Worm (Caenorhabditis elegans): ENCODE measurements around the gene atic-1.

The atic-1 gene

DNA sequence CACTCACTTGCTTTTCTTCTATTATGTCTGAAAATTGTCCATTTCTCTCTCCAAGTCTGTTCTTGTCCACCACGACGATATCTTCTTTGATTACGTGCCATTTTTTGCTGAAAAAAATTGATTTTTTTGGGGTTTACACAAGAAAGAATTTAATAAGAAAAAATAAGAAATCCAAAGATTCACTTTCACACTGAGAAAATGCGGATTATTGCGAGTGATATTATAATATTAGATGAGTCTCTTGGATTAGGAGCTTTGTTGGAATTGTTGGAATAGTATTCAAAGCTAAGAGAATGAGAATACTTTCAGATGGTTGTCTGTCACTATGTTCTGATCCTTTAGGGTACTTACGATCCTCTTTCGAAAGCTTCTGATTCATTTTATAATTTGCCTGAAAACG lies 57.0 kb downstream of the atic-1 start, which contains the start of gene F20D12.7:
Gene F20D12.7 (minus strand): TSS at position 101 of the 400 bp plus-strand sequence.
- TF ChIP-seq mdl-1 (tag; optimal IDR thresholded peaks at IDR 0.05) (no peak), dsc-1 (tag; optimal IDR thresholded peaks at IDR 0.05) (peak; percentile 67), nhr-28 (tag; optimal IDR thresholded peaks at IDR 0.05) (no peak), mep-1 (tag; optimal IDR thresholded peaks at IDR 0.05) (no peak)

DNA sequence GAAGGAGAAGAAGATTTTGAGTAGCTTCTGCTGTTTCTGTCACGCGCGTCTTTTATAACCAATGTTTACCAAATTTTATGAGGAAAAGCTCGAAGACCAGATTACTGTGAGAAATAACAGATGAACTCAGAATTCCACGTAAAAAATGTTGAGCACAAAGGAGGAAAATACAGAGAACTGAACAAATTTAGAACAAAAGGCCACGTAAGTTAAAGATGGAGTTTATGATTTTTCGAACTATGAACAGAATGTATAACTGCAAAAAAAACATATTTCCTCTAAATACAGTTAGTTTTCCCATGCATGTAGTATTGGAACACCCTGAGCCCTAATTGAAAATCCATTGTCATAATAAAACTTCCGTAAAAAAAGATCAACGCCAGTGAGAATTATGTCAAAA lies 59.1 kb downstream of the atic-1 start, which contains the start of gene exc-9:
Gene exc-9 (minus strand): TSS at position 101 of the 400 bp plus-strand sequence.
- TF ChIP-seq elt-2 (tag; optimal IDR thresholded peaks at IDR 0.05) (no peak), dsc-1 (tag; optimal IDR thresholded peaks at IDR 0.05) (no peak), fkh-10 (GFP tag; optimal IDR thresholded peaks at IDR 0.05) (no peak), efl-1 (optimal IDR thresholded peaks at IDR 0.05) (no peak), efl-1 (GFP tag; optimal IDR thresholded peaks at IDR 0.05 in 1 of 2) (peak in 1 of 2 experiments; percentile 61), lin-13 (GFP tag; optimal IDR thresholded peaks at IDR 0.05) (no peak), mdl-1 (tag; optimal IDR thresholded peaks at IDR 0.05) (no peak), zip-4 (GFP tag; optimal IDR thresholded peaks at IDR 0.05) (no peak)

DNA sequence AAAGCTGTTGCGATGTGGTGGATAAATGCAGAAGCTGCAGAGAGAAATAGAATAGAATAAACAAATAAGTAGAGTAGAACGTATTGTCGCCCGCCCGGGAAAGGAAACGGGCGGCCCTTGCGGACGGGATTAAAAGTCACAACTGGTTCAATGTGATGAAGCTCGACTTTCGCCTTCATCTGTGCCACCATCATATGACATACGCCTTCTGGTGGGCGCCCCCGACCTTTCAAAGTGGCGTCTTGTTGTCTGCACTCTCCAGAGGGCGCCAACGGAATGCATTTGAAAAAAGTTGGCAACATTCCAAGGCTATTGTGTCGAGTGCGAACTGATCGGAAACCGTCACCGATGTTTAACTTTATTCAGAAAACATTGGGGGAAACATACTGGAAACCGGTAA lies 61.4 kb downstream of the atic-1 start:
- TF ChIP-seq pax-3 (tag; optimal IDR thresholded peaks at IDR 0.05) (no peak), lsy-2 (tag; optimal IDR thresholded peaks at IDR 0.05) (peak in 1 of 2 experiments; percentile 27), nhr-71 (tag; optimal IDR thresholded peaks at IDR 0.05) (peak; percentile 13), ceh-63 (GFP tag; optimal IDR thresholded peaks at IDR 0.05) (no peak), nhr-237 (tag; optimal IDR thresholded peaks at IDR 0.05) (no peak), blmp-1 (tag; optimal IDR thresholded peaks at IDR 0.05) (peak; percentile 75), lin-35 (GFP tag; optimal IDR thresholded peaks at IDR 0.05) (peak in 1 of 2 experiments; percentile 40), efl-3 (GFP tag; optimal IDR thresholded peaks at IDR 0.05) (no peak), xbp-1 (tag; optimal IDR thresholded peaks at IDR 0.05) (no peak), unc-98 (GFP tag; IDR thresholded peaks at IDR 0.05) (no peak), C04F5.9 (tag; optimal IDR thresholded peaks at IDR 0.05) (no peak), nhr-85 (tag) (peak; percentile 9), hlh-4 (tag; optimal IDR thresholded peaks at IDR 0.05) (no peak), fos-1 (tag; optimal IDR thresholded peaks at IDR 0.05) (no peak), snu-23 (GFP tag; optimal IDR thresholded peaks at IDR 0.05) (peak; percentile 29), nhr-20 (tag; optimal IDR thresholded peaks at IDR 0.05) (peak; percentile 16), nhr-84 (tag; optimal IDR thresholded peaks at IDR 0.05) (no peak), lin-14 (GFP tag; optimal IDR thresholded peaks at IDR 0.05) (peak; percentile 66), elt-3 (tag; optimal IDR thresholded peaks at IDR 0.05) (no peak), lin-15B (tag; optimal IDR thresholded peaks at IDR 0.05) (no peak), Y116A8C.19 (tag; optimal IDR thresholded peaks at IDR 0.05; ENCODE audit: borderline replicate concordance) (no peak), nhr-77 (tag; optimal IDR thresholded peaks at IDR 0.05) (no peak), dpl-1 (GFP tag; optimal IDR thresholded peaks at IDR 0.05) (peak; percentile 10 to 51 (median 23)), efl-1 (optimal IDR thresholded peaks at IDR 0.05) (peak in 1 of 2 experiments; percentile 22), efl-1 (GFP tag; optimal IDR thresholded peaks at IDR 0.05 in 1 of 2) (peak; percentile 33 to 39)

DNA sequence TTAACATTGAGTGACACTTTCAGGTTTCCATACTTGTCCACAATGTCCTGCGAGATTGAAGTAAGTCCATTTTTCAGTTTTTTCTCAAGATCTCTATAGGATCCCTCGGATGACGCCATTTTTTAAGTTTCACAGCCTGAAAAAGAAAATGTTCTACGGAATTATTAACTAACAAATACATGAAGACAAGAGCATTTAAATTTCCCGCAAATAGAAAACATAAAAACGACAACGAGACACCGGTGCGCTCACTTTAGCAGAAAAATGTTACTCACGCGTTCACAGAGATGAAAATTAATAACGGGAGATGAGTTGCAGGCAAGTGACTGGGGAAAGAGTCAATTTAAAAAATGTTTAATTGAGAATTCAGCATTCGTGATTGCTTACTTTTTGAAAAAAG lies 64.6 kb downstream of the atic-1 start, which contains the start of gene czw-1:
Gene czw-1 (minus strand): TSS at position 369 of the 400 bp plus-strand sequence.
- no peak for TF ChIP-seq efl-1 (optimal IDR thresholded peaks at IDR 0.05)
- peak; percentile 52 to 97 for TF ChIP-seq efl-1 (GFP tag; optimal IDR thresholded peaks at IDR 0.05 in 1 of 2)
- no peak for TF ChIP-seq lin-14 (GFP tag; optimal IDR thresholded peaks at IDR 0.05)
- peak in 1 of 2 experiments; percentile 61 for TF ChIP-seq lin-35 (GFP tag; optimal IDR thresholded peaks at IDR 0.05)
- peak in 2 of 3 experiments; percentile 36 to 49 for TF ChIP-seq dpl-1 (GFP tag; optimal IDR thresholded peaks at IDR 0.05)

DNA sequence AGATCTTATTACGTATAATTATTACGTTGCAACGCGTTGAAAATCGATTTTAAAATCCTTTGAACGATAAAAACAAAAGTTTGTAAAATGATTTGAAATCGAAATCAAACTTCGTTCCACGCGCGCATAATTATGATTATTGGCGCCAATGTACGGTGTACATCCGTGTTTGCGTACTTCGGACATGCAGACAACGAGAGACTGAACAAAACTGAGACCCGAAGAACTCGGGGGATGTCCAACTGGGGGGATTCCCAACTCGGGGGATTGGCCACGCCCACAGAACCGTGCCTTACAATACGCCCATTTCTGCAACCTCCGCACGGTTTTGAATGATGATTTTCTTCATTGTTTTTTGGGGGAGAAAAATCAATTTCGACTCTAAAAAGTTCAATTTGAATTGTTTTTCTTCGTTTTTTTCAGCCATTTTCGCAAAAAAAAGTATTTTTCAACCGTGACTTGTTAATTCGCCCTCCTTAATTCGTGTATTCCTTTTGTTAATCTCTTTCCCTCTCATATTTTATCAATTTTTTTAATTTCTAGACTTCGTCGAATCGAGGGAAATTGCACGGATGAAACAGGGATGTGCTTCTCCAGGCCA lies 65.2 kb downstream of the atic-1 start, which contains the start of gene F20D12.12:
Gene F20D12.12 (plus strand): TSS at position 542 of the 601 bp plus-strand sequence.
- TF ChIP-seq dsc-1 (tag; optimal IDR thresholded peaks at IDR 0.05) (peak; percentile 35), lin-35 (GFP tag; optimal IDR thresholded peaks at IDR 0.05) (peak; percentile 47 to 80), isw-1 (GFP tag; IDR thresholded peaks at IDR 0.05) (peak; percentile 91), nhr-19 (GFP tag; conservative IDR thresholded peaks at IDR 0.05) (peak; percentile 91), rnt-1 (tag; optimal IDR thresholded peaks at IDR 0.05) (peak; percentile 81), pax-3 (tag; optimal IDR thresholded peaks at IDR 0.05) (peak; percentile 54), snu-23 (GFP tag; optimal IDR thresholded peaks at IDR 0.05) (peak; percentile 75), irx-1 (tag; optimal IDR thresholded peaks at IDR 0.05) (peak; percentile 19), ceh-88 (GFP tag; IDR thresholded peaks at IDR 0.05) (peak; percentile 87), unc-86 (tag; optimal IDR thresholded peaks at IDR 0.05) (peak; percentile 49), nhr-47 (tag; optimal IDR thresholded peaks at IDR 0.05) (peak; percentile 73), mab-9 (GFP tag; IDR thresholded peaks at IDR 0.05) (peak; percentile 73), jun-1 (tag; optimal IDR thresholded peaks at IDR 0.05) (peak; percentile 39), blmp-1 (tag; optimal IDR thresholded peaks at IDR 0.05) (peak; percentile 52), C16A3.4 (tag; optimal IDR thresholded peaks at IDR 0.05) (peak; percentile 69), nhr-85 (tag) (peak; percentile 68), mep-1 (tag; optimal IDR thresholded peaks at IDR 0.05) (peak; percentile 67), unc-98 (GFP tag; IDR thresholded peaks at IDR 0.05) (peak; percentile 69; the same call in 1 of the 2 replicates), fos-1 (tag; optimal IDR thresholded peaks at IDR 0.05) (peak; percentile 16)

All from whole organism, L1 larva.